Worm (Caenorhabditis elegans) whole organism, L2 larva: ENCODE results near the gene F09E5.3.

Experiments
- R02D3.7 ChIP-seq: fragments of 150-350 bp; optimal IDR thresholded peaks from 2 replicates; lab custom pipeline; 2014; ENCODE audit warnings: missing biosample characterization, missing genetic modification characterization
- lin-39 ChIP-seq: fragments of 150-350 bp; optimal IDR thresholded peaks from 2 replicates; lab custom pipeline; 2014; ENCODE audit warnings: missing biosample characterization, missing genetic modification reagents, missing genetic modification characterization
- mab-5 ChIP-seq: fragments of 150-350 bp; optimal IDR thresholded peaks from 2 replicates; lab custom pipeline; 2014; ENCODE audit warnings: missing biosample characterization, missing genetic modification characterization
- nhr-11 ChIP-seq: fragments of 150-350 bp; optimal IDR thresholded peaks from 2 replicates; lab custom pipeline; 2014; ENCODE audit warnings: missing biosample characterization, missing genetic modification characterization
- zag-1 ChIP-seq: fragments of 150-350 bp; optimal IDR thresholded peaks from 2 replicates; lab custom pipeline; 2014; ENCODE audit warnings: missing biosample characterization, missing genetic modification characterization

- TF ChIP-seq nhr-11 (tag; lab: Kevin White, UChicago) (no peak), lin-39 (tag; lab: Kevin White, UChicago) (no peak), R02D3.7 (tag; lab: Kevin White, UChicago) (no peak), mab-5 (tag; lab: Kevin White, UChicago) (no peak), zag-1 (tag; lab: Kevin White, UChicago) (no peak)
Measured at ce11 chrII:5398779-5399178, 25.0 kb downstream of the F09E5.3 start, which contains the start of gene fbxl-3.
